Worm (Caenorhabditis elegans): ENCODE data around the gene F16B4.5.

ce11 chrV:1538842-1539241 is 49.4 kb upstream of the F16B4.5 start:
- TF ChIP-seq snpc-3.4 (tag; optimal IDR thresholded peaks at IDR 0.05): no peak
- TF ChIP-seq F23B12.7 (tag; optimal IDR thresholded peaks at IDR 0.05; ENCODE audit: insufficient read depth): no peak
- no peak for TF ChIP-seq madf-8 (GFP tag; conservative IDR thresholded peaks at IDR 0.05)
- TF ChIP-seq aptf-2 (GFP tag; conservative IDR thresholded peaks at IDR 0.05): no peak
- no peak for TF ChIP-seq lin-54 (GFP tag; optimal IDR thresholded peaks at IDR 0.05)
- TF ChIP-seq dpff-1 (tag; optimal IDR thresholded peaks at IDR 0.05): no peak
- no peak for TF ChIP-seq unc-62 (GFP tag; optimal IDR thresholded peaks at IDR 0.05)
- no peak for TF ChIP-seq lir-1 (GFP tag; conservative IDR thresholded peaks at IDR 0.05)
- no peak for TF ChIP-seq C17E4.6 (GFP tag; IDR thresholded peaks at IDR 0.05)
- no peak for TF ChIP-seq F37B4.10 (GFP tag; IDR thresholded peaks at IDR 0.05)
- no peak for TF ChIP-seq rec-8 (tag; optimal IDR thresholded peaks at IDR 0.05)

All from whole organism, young adult.